Worm (Caenorhabditis elegans): ENCODE results near the gene F35A5.5.
A peak's percentile ranks its signal among the peaks of the same experiment; 100 is the strongest.

The F35A5.5 gene

DNA sequence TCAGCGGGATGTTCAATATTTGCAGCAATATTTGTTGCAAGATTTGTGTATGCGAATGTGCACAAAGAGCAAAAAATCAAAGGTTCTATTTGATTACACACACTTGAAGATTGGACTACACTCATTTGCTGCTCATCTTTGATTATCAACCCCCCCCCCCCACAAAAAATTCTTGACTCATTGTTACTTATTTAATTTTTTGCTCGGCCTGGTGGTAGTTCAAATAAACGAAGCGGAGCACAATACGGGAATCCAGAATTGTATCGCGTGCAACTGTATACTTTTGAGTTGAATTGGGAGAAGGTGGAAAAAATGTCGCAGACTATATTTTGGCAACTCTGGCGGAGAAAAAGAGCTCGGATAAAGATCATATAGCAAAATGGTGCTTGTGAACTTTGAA, at the start of gene F35A5.5:
Gene F35A5.5, minus strand, starts transcription at position 101 of the 400 bp plus-strand sequence.
- no peak for TF ChIP-seq unc-55 (GFP tag; optimal IDR thresholded peaks at IDR 0.05)
- TF ChIP-seq unc-39 (tag; optimal IDR thresholded peaks at IDR 0.05), result no peak
- TF ChIP-seq nhr-12 (tag; optimal IDR thresholded peaks at IDR 0.05), result no peak
- no peak for TF ChIP-seq ceh-16 (tag; optimal IDR thresholded peaks at IDR 0.05)
- TF ChIP-seq lin-39 (tag; optimal IDR thresholded peaks at IDR 0.05), result no peak
- TF ChIP-seq alr-1 (tag; optimal IDR thresholded peaks at IDR 0.05), result no peak

DNA sequence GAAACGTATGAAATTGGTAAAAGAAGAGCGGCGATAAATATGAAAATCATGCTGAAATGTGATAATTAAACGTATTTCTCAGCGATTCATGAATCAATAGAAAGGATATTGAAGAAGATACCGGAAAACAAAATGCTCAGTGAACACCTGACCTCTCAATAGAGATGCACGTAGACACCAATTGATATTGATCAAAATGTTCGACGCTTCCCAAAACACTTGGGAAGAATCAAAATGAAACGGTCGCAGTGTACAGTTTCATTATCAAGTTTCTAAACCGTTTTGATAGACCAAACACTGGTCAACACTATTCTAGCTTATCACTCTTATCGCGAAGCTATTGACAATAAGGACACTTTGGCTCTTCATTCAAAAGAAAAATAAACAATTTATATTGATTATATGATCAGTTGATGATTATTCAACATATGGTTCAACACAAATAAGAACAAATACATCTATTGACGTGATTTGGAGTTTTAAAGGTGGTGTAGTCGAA, 46.9 kb upstream of the F35A5.5 start, which contains the start of gene ttr-48:
Gene ttr-48, minus strand, starts transcription at position 51 of the 499 bp plus-strand sequence.
- TF ChIP-seq sma-3 (GFP tag; optimal IDR thresholded peaks at IDR 0.05) (peak; percentile 13), lin-39 (tag; optimal IDR thresholded peaks at IDR 0.05) (no peak), skn-1 (tag; optimal IDR thresholded peaks at IDR 0.05) (peak; percentile 23), F13H6.1 (tag; optimal IDR thresholded peaks at IDR 0.05) (peak; percentile 45), nhr-77 (tag; optimal IDR thresholded peaks at IDR 0.05) (no peak), gmeb-1 (tag; optimal IDR thresholded peaks at IDR 0.05) (peak; percentile 17), sma-9 (GFP tag; optimal IDR thresholded peaks at IDR 0.05) (peak; percentile 30), sma-9 (tag; optimal IDR thresholded peaks at IDR 0.05) (no peak), fos-1 (tag; optimal IDR thresholded peaks at IDR 0.05) (peak; percentile 62)

DNA sequence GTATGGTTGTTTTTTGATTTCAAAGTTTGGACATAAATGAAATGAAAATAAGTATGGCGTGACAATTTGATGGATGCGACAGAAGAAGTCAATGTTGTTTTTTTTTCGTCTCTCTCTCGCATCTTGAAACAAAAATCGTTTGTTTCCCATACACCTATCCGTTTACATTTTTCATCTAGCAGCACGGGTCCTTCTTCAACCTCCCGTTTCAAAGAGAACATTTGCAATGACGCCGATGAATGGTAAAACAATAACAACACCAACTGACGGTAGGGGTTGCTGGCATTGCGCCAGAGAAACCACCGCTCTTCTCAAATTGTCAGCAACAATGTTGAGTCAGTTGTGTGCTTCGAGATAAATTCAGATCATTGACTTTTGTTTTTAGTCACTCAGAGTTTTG, 43.6 kb upstream of the F35A5.5 start:
- TF ChIP-seq mbf-1 (tag; optimal IDR thresholded peaks at IDR 0.05) (no peak), nhr-25 (tag; optimal IDR thresholded peaks at IDR 0.05) (no peak), sem-4 (tag; optimal IDR thresholded peaks at IDR 0.05) (peak; percentile 55), sma-9 (GFP tag; optimal IDR thresholded peaks at IDR 0.05) (peak; percentile 89), sma-9 (tag; optimal IDR thresholded peaks at IDR 0.05) (no peak), nhr-129 (tag; optimal IDR thresholded peaks at IDR 0.05) (peak; percentile 83), sma-3 (GFP tag; optimal IDR thresholded peaks at IDR 0.05) (peak; percentile 2), elt-3 (tag; optimal IDR thresholded peaks at IDR 0.05) (no peak), lsy-2 (tag; optimal IDR thresholded peaks at IDR 0.05) (peak in 1 of 2 experiments; percentile 64), skn-1 (tag; optimal IDR thresholded peaks at IDR 0.05) (no peak), nhr-10 (tag; optimal IDR thresholded peaks at IDR 0.05) (no peak), blmp-1 (tag; optimal IDR thresholded peaks at IDR 0.05; ENCODE audit: insufficient read depth) (peak; percentile 63), Y55F3AM.14 (GFP tag; optimal IDR thresholded peaks at IDR 0.05) (no peak), fos-1 (tag; optimal IDR thresholded peaks at IDR 0.05) (peak; percentile 3), zag-1 (tag; optimal IDR thresholded peaks at IDR 0.05) (no peak), snpc-4 (tag; optimal IDR thresholded peaks at IDR 0.05) (no peak), gmeb-1 (tag; optimal IDR thresholded peaks at IDR 0.05) (no peak), nhr-77 (tag; optimal IDR thresholded peaks at IDR 0.05) (no peak), ztf-4 (tag; optimal IDR thresholded peaks at IDR 0.05) (peak; percentile 18), nhr-21 (tag; optimal IDR thresholded peaks at IDR 0.05) (no peak), lin-13 (GFP tag; optimal IDR thresholded peaks at IDR 0.05) (no peak), F13H6.1 (tag; optimal IDR thresholded peaks at IDR 0.05) (peak; percentile 88), egl-27 (tag; optimal IDR thresholded peaks at IDR 0.05) (peak; percentile 13), nhr-6 (tag; optimal IDR thresholded peaks at IDR 0.05) (peak; percentile 46), C34F6.9 (tag; optimal IDR thresholded peaks at IDR 0.05) (no peak), unc-55 (GFP tag; optimal IDR thresholded peaks at IDR 0.05) (no peak), nhr-12 (tag; optimal IDR thresholded peaks at IDR 0.05) (no peak), dmd-4 (tag; optimal IDR thresholded peaks at IDR 0.05) (no peak), mdl-1 (tag; optimal IDR thresholded peaks at IDR 0.05) (no peak), ceh-16 (tag; optimal IDR thresholded peaks at IDR 0.05) (peak; percentile 1), ztf-11 (tag; optimal IDR thresholded peaks at IDR 0.05) (no peak), unc-39 (tag; optimal IDR thresholded peaks at IDR 0.05) (no peak), peb-1 (tag; optimal IDR thresholded peaks at IDR 0.05) (no peak), mab-5 (tag; optimal IDR thresholded peaks at IDR 0.05) (no peak)

ce11 chrX:3838670-3839069, 43.1 kb upstream of the F35A5.5 start:
- no peak for TF ChIP-seq zag-1 (tag; optimal IDR thresholded peaks at IDR 0.05)
- peak; percentile 51 for TF ChIP-seq sem-4 (tag; optimal IDR thresholded peaks at IDR 0.05)
- no peak for TF ChIP-seq sma-3 (GFP tag; optimal IDR thresholded peaks at IDR 0.05)
- no peak for TF ChIP-seq peb-1 (tag; optimal IDR thresholded peaks at IDR 0.05)
- TF ChIP-seq nhr-25 (tag; optimal IDR thresholded peaks at IDR 0.05), result peak; percentile 38
